Worm (Caenorhabditis elegans): ENCODE data around the gene tnt-3.

The tnt-3 gene

ce11 chrX:7925134-7925533 lies 19.8 kb downstream of the tnt-3 start, which contains the start of gene zig-4:
TSS of gene zig-4 (plus strand) at chrX:7925434.
- TF ChIP-seq klf-2 (GFP tag; conservative IDR thresholded peaks at IDR 0.05) (no peak), ref-1 (GFP tag; conservative IDR thresholded peaks at IDR 0.05) (no peak), flt-1 (GFP tag; IDR thresholded peaks at IDR 0.05) (no peak), cog-1 (tag; optimal IDR thresholded peaks at IDR 0.05) (no peak), T22C8.4 (GFP tag; IDR thresholded peaks at IDR 0.05) (no peak), tab-1 (GFP tag; IDR thresholded peaks at IDR 0.05) (no peak), med-1 (GFP tag; optimal IDR thresholded peaks at IDR 0.05; ENCODE audit: insufficient read depth) (no peak), ztf-23 (GFP tag; IDR thresholded peaks at IDR 0.05) (no peak), ztf-29 (GFP tag; IDR thresholded peaks at IDR 0.05) (no peak)

- TF ChIP-seq med-1 (GFP tag; optimal IDR thresholded peaks at IDR 0.05; ENCODE audit: insufficient read depth) (no peak), T22C8.4 (GFP tag; IDR thresholded peaks at IDR 0.05) (no peak), cog-1 (tag; optimal IDR thresholded peaks at IDR 0.05) (no peak), ref-1 (GFP tag; conservative IDR thresholded peaks at IDR 0.05) (no peak), klf-2 (GFP tag; conservative IDR thresholded peaks at IDR 0.05) (no peak), ztf-29 (GFP tag; IDR thresholded peaks at IDR 0.05) (no peak), tab-1 (GFP tag; IDR thresholded peaks at IDR 0.05) (no peak), ztf-23 (GFP tag; IDR thresholded peaks at IDR 0.05) (no peak), flt-1 (GFP tag; IDR thresholded peaks at IDR 0.05) (no peak)
Measured at ce11 chrX:7921130-7921529, 23.8 kb downstream of the tnt-3 start.

ce11 chrX:7916076-7916475 lies 28.8 kb downstream of the tnt-3 start:
- TF ChIP-seq T22C8.4 (GFP tag; IDR thresholded peaks at IDR 0.05) (no peak), ztf-29 (GFP tag; IDR thresholded peaks at IDR 0.05) (no peak), med-1 (GFP tag; optimal IDR thresholded peaks at IDR 0.05; ENCODE audit: insufficient read depth) (no peak), ztf-23 (GFP tag; IDR thresholded peaks at IDR 0.05) (no peak), klf-2 (GFP tag; conservative IDR thresholded peaks at IDR 0.05) (no peak), flt-1 (GFP tag; IDR thresholded peaks at IDR 0.05) (no peak), ref-1 (GFP tag; conservative IDR thresholded peaks at IDR 0.05) (no peak), tab-1 (GFP tag; IDR thresholded peaks at IDR 0.05) (no peak), cog-1 (tag; optimal IDR thresholded peaks at IDR 0.05) (no peak)

ce11 chrX:7915616-7916015 lies 29.3 kb downstream of the tnt-3 start:
- TF ChIP-seq ztf-23 (GFP tag; IDR thresholded peaks at IDR 0.05) (no peak), med-1 (GFP tag; optimal IDR thresholded peaks at IDR 0.05; ENCODE audit: insufficient read depth) (no peak), ztf-29 (GFP tag; IDR thresholded peaks at IDR 0.05) (no peak), cog-1 (tag; optimal IDR thresholded peaks at IDR 0.05) (no peak), ref-1 (GFP tag; conservative IDR thresholded peaks at IDR 0.05) (no peak)

- TF ChIP-seq T22C8.4 (GFP tag; IDR thresholded peaks at IDR 0.05) (no peak), klf-2 (GFP tag; conservative IDR thresholded peaks at IDR 0.05) (no peak), cog-1 (tag; optimal IDR thresholded peaks at IDR 0.05) (no peak), tab-1 (GFP tag; IDR thresholded peaks at IDR 0.05) (no peak), flt-1 (GFP tag; IDR thresholded peaks at IDR 0.05) (no peak), med-1 (GFP tag; optimal IDR thresholded peaks at IDR 0.05; ENCODE audit: insufficient read depth) (no peak), ztf-23 (GFP tag; IDR thresholded peaks at IDR 0.05) (no peak), ztf-29 (GFP tag; IDR thresholded peaks at IDR 0.05) (no peak), ref-1 (GFP tag; conservative IDR thresholded peaks at IDR 0.05) (no peak)
Measured at ce11 chrX:7913830-7914229, 31.1 kb downstream of the tnt-3 start, which contains the start of gene C39D10.7. TSS of gene C39D10.7 (minus strand) at chrX:7913930.

ce11 chrX:7906430-7907014 lies 38.4 kb downstream of the tnt-3 start, which contains the start of gene C39D10.1:
TSS of gene C39D10.1 (plus strand) at chrX:7906964.
- TF ChIP-seq ztf-29 (GFP tag; IDR thresholded peaks at IDR 0.05), result no peak
- TF ChIP-seq flt-1 (GFP tag; IDR thresholded peaks at IDR 0.05), result 0 out of 2 replicates have a peak, but pooled peaks have one; percentile 33

ce11 chrX:7902976-7903375 lies 41.9 kb downstream of the tnt-3 start, which contains the start of gene C39D10.11:
TSS of gene C39D10.11 (plus strand) at chrX:7903276.
- TF ChIP-seq ztf-29 (GFP tag; IDR thresholded peaks at IDR 0.05) (no peak), cog-1 (tag; optimal IDR thresholded peaks at IDR 0.05) (no peak), tab-1 (GFP tag; IDR thresholded peaks at IDR 0.05) (no peak), ref-1 (GFP tag; conservative IDR thresholded peaks at IDR 0.05) (no peak), T22C8.4 (GFP tag; IDR thresholded peaks at IDR 0.05) (no peak), klf-2 (GFP tag; conservative IDR thresholded peaks at IDR 0.05) (no peak), med-1 (GFP tag; optimal IDR thresholded peaks at IDR 0.05; ENCODE audit: insufficient read depth) (no peak), flt-1 (GFP tag; IDR thresholded peaks at IDR 0.05) (no peak), ztf-23 (GFP tag; IDR thresholded peaks at IDR 0.05) (no peak)

DNA sequence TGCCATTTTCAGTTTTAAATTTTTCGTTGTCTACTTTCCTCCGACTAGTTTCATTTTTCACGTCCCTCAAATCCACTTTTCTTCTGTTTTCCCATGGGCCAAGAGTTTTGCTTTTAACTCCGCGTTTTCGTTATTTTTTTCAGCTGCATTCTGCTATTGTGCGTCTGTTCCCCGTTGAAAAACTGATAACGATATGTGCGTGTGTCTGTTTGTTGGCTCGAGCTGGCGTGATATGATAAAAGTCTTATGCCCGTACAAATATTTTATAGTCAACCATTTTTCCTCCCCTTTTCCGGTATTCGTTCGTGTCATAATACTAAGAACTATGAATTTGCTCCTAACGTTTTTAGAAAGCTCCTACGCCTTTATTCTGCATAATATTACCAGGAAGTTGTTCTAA lies 43.1 kb downstream of the tnt-3 start:
- TF ChIP-seq med-1 (GFP tag; optimal IDR thresholded peaks at IDR 0.05; ENCODE audit: insufficient read depth) (no peak), ref-1 (GFP tag; conservative IDR thresholded peaks at IDR 0.05) (no peak), ztf-23 (GFP tag; IDR thresholded peaks at IDR 0.05) (no peak), tab-1 (GFP tag; IDR thresholded peaks at IDR 0.05) (no peak), cog-1 (tag; optimal IDR thresholded peaks at IDR 0.05) (no peak), flt-1 (GFP tag; IDR thresholded peaks at IDR 0.05) (no peak), klf-2 (GFP tag; conservative IDR thresholded peaks at IDR 0.05) (no peak), T22C8.4 (GFP tag; IDR thresholded peaks at IDR 0.05) (no peak), ztf-29 (GFP tag; IDR thresholded peaks at IDR 0.05) (no peak)

DNA sequence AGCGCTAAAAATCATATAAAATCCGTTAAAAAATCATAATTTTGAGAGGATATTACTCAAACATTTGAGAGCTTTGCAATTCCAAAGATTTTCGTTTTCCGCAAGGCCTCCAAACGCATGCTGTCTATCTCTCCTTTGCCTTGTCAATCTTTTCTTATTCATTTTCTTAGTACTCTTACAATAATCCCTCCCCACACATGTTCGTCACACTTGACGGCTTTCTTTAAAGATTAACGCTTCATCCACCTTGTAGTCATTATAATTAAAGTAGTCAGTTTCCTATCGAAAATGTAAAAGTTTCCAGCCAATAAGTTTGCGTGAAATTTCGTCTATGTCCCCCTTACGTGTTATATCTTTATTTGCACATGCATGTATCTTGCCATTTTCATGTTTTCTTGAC lies 44.7 kb downstream of the tnt-3 start:
- TF ChIP-seq flt-1 (GFP tag; IDR thresholded peaks at IDR 0.05) (no peak), T22C8.4 (GFP tag; IDR thresholded peaks at IDR 0.05) (no peak), klf-2 (GFP tag; conservative IDR thresholded peaks at IDR 0.05) (no peak), ref-1 (GFP tag; conservative IDR thresholded peaks at IDR 0.05) (no peak), cog-1 (tag; optimal IDR thresholded peaks at IDR 0.05) (no peak), tab-1 (GFP tag; IDR thresholded peaks at IDR 0.05) (no peak), ztf-23 (GFP tag; IDR thresholded peaks at IDR 0.05) (no peak), med-1 (GFP tag; optimal IDR thresholded peaks at IDR 0.05; ENCODE audit: insufficient read depth) (no peak), ztf-29 (GFP tag; IDR thresholded peaks at IDR 0.05) (no peak)

DNA sequence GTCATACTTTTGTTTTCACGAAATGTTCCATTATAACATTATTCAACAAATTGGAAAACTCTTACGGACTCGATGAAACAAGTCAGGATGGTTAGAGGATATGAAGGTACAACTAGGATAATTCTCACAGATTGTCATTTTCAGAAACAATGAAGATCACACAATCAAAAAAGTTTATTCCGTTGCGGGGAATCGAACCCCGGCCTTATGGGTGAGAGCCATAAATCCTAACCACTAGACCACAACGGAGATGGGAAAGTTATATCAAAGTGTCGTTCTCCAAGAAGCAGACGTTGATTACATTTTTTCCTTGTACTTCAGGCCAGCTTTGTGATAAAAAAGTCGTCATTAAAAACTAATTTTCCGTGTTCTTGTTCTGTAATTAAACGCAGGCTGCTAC lies 46.8 kb downstream of the tnt-3 start:
- no peak for TF ChIP-seq ztf-29 (GFP tag; IDR thresholded peaks at IDR 0.05)
- TF ChIP-seq flt-1 (GFP tag; IDR thresholded peaks at IDR 0.05), result no peak
- no peak for TF ChIP-seq klf-2 (GFP tag; conservative IDR thresholded peaks at IDR 0.05)
- no peak for TF ChIP-seq ref-1 (GFP tag; conservative IDR thresholded peaks at IDR 0.05)
- TF ChIP-seq ztf-23 (GFP tag; IDR thresholded peaks at IDR 0.05), result no peak
- no peak for TF ChIP-seq tab-1 (GFP tag; IDR thresholded peaks at IDR 0.05)
- TF ChIP-seq T22C8.4 (GFP tag; IDR thresholded peaks at IDR 0.05), result no peak
- TF ChIP-seq med-1 (GFP tag; optimal IDR thresholded peaks at IDR 0.05; ENCODE audit: insufficient read depth), result no peak
- TF ChIP-seq cog-1 (tag; optimal IDR thresholded peaks at IDR 0.05), result no peak

All from whole organism, midembryonic.